Worm (Caenorhabditis elegans): ENCODE measurements around the gene Y110A2AL.10.
A peak's percentile ranks its signal among the peaks of the same experiment; 100 is the strongest.

Y110A2AL.10 gene

ce11 chrII:2885518-2886449 is 14.1 kb upstream of the Y110A2AL.10 start:
- TF ChIP-seq elt-1 (tag; optimal IDR thresholded peaks at IDR 0.05) = no peak
- TF ChIP-seq ceh-28 (tag; optimal IDR thresholded peaks at IDR 0.05) = peak; percentile 94

ce11 chrII:2884810-2885209 is 13.1 kb upstream of the Y110A2AL.10 start, which contains the start of gene pigw-1:
TSS of gene pigw-1 (minus strand) at chrII:2884910.
- TF ChIP-seq nhr-12 (tag; optimal IDR thresholded peaks at IDR 0.05) (no peak), fkh-2 (tag; optimal IDR thresholded peaks at IDR 0.05) (no peak), elt-2 (tag; optimal IDR thresholded peaks at IDR 0.05) (no peak), lsy-12 (tag; optimal IDR thresholded peaks at IDR 0.05) (no peak), nhr-11 (tag; optimal IDR thresholded peaks at IDR 0.05) (no peak), mml-1 (tag; optimal IDR thresholded peaks at IDR 0.05) (no peak), nhr-23 (tag; optimal IDR thresholded peaks at IDR 0.05) (no peak)

- TF ChIP-seq sea-2 (GFP tag; optimal IDR thresholded peaks at IDR 0.05) (no peak), eor-1 (tag; optimal IDR thresholded peaks at IDR 0.05) (no peak)
These were observed 9.4 kb upstream of the Y110A2AL.10 start for ce11 chrII:2881088-2881487.

- TF ChIP-seq fos-1 (tag; optimal IDR thresholded peaks at IDR 0.05) = no peak
- TF ChIP-seq elt-1 (tag; optimal IDR thresholded peaks at IDR 0.05) = no peak
- no peak for TF ChIP-seq nhr-25 (tag; optimal IDR thresholded peaks at IDR 0.05)
- no peak for TF ChIP-seq elt-2 (tag; optimal IDR thresholded peaks at IDR 0.05)
- no peak for TF ChIP-seq ztf-4 (tag; optimal IDR thresholded peaks at IDR 0.05)
- no peak for TF ChIP-seq lin-15B (tag; optimal IDR thresholded peaks at IDR 0.05)
- TF ChIP-seq nhr-12 (tag; optimal IDR thresholded peaks at IDR 0.05) = no peak
- no peak for TF ChIP-seq egl-27 (tag; optimal IDR thresholded peaks at IDR 0.05)
- no peak for TF ChIP-seq mml-1 (tag; optimal IDR thresholded peaks at IDR 0.05)
- no peak for TF ChIP-seq skn-1 (tag; optimal IDR thresholded peaks at IDR 0.05)
- TF ChIP-seq unc-62 (GFP tag; optimal IDR thresholded peaks at IDR 0.05) = no peak
- TF ChIP-seq nhr-43 (tag; optimal IDR thresholded peaks at IDR 0.05; ENCODE audit: poor library complexity, severe bottlenecking) = no peak
- no peak for TF ChIP-seq pha-4 (tag; optimal IDR thresholded peaks at IDR 0.05)
- no peak for TF ChIP-seq nhr-77 (tag; optimal IDR thresholded peaks at IDR 0.05)
- TF ChIP-seq fkh-10 (GFP tag; optimal IDR thresholded peaks at IDR 0.05) = no peak
- TF ChIP-seq mdl-1 (tag; optimal IDR thresholded peaks at IDR 0.05) = no peak
- TF ChIP-seq nhr-28 (tag; optimal IDR thresholded peaks at IDR 0.05) = no peak
- TF ChIP-seq snpc-4 (tag; optimal IDR thresholded peaks at IDR 0.05) = no peak
- no peak for TF ChIP-seq nhr-76 (tag; optimal IDR thresholded peaks at IDR 0.05)
These were observed 7.2 kb upstream of the Y110A2AL.10 start for ce11 chrII:2878909-2879308.

ce11 chrII:2874801-2875200 is 3.1 kb upstream of the Y110A2AL.10 start, which contains the start of gene Y110A2AL.1:
TSS of gene Y110A2AL.1 (plus strand) at chrII:2875101.
- TF ChIP-seq zag-1 (tag; optimal IDR thresholded peaks at IDR 0.05) = no peak
- TF ChIP-seq nhr-12 (tag; optimal IDR thresholded peaks at IDR 0.05) = no peak
- no peak for TF ChIP-seq elt-3 (tag; optimal IDR thresholded peaks at IDR 0.05)
- no peak for TF ChIP-seq ama-1 (optimal IDR thresholded peaks at IDR 0.05)
- no peak for TF ChIP-seq nhr-28 (tag; optimal IDR thresholded peaks at IDR 0.05)
- TF ChIP-seq nhr-11 (tag; optimal IDR thresholded peaks at IDR 0.05) = no peak
- no peak for TF ChIP-seq unc-39 (tag; optimal IDR thresholded peaks at IDR 0.05)
- TF ChIP-seq skn-1 (tag; optimal IDR thresholded peaks at IDR 0.05) = no peak
- no peak for TF ChIP-seq pha-4 (tag; optimal IDR thresholded peaks at IDR 0.05)
- no peak for TF ChIP-seq hmg-11 (tag; optimal IDR thresholded peaks at IDR 0.05)
- TF ChIP-seq ZK546.5 (tag; optimal IDR thresholded peaks at IDR 0.05) = no peak
- no peak for TF ChIP-seq ztf-11 (tag; optimal IDR thresholded peaks at IDR 0.05)

Measured in whole organism, L3 larva.